Fruit fly (Drosophila melanogaster) whole organism, embryonic: ENCODE results near the gene Npc2g.

ENCODE experiments used
- Atf6 ChIP-seq: fragments of 200-800 bp; sonication (Bioruptor generic); IDR thresholded peaks from 2 replicates; pipeline ENCODE4 v1.3.6; 2022; ENCODE audit warnings: missing biosample characterization, missing genetic modification characterization
- BEAF-32 ChIP-seq: fragments of 200-800 bp; sonication (Bioruptor generic); optimal IDR thresholded peaks from 3 replicates; lab custom pipeline; 2017; ENCODE audit warnings: missing biosample characterization, missing genetic modification characterization, mild to moderate bottlenecking, moderate library complexity, missing genetic modification reagents
- CG13287 ChIP-seq: fragments of 200-800 bp; sonication (Bioruptor generic); IDR thresholded peaks from 2 replicates; pipeline ENCODE4 v1.3.6; 2022; ENCODE audit warnings: missing biosample characterization, missing genetic modification characterization; ENCODE audit not compliant: partially characterized antibody
- CG15514 ChIP-seq: fragments of 200-800 bp; sonication (Bioruptor generic); optimal IDR thresholded peaks from 3 replicates; lab custom pipeline; 2017; ENCODE audit warnings: missing biosample characterization, missing genetic modification characterization, mild to moderate bottlenecking, moderate library complexity, missing genetic modification reagents
- CG34224 ChIP-seq: fragments of 200-800 bp; sonication (Bioruptor generic); IDR thresholded peaks from 3 replicates; pipeline ENCODE4 v1.3.6; 2022; ENCODE audit warnings: missing biosample characterization, missing genetic modification characterization; ENCODE audit not compliant: partially characterized antibody
- bigmax ChIP-seq: fragments of 200-800 bp; sonication (Bioruptor generic); optimal IDR thresholded peaks from 2 replicates; lab custom pipeline; 2018; ENCODE audit warnings: missing biosample characterization, mild to moderate bottlenecking, missing genetic modification characterization
- gcm ChIP-seq: fragments of 200-800 bp; sonication (Bioruptor generic); optimal IDR thresholded peaks from 2 replicates; lab custom pipeline; 2019; ENCODE audit warnings: missing biosample characterization, mild to moderate bottlenecking, missing genetic modification characterization, moderate library complexity
- psq ChIP-seq: fragments of 200-800 bp; sonication (Bioruptor generic); optimal IDR thresholded peaks from 2 replicates; lab custom pipeline; 2017; ENCODE audit warnings: missing biosample characterization, missing genetic modification characterization

dm6 chr3R:30729013-30729412 lies 16.1 kb downstream of the Npc2g start:
- no peak for TF ChIP-seq bigmax (GFP tag; lab: Kevin White, UChicago)
- TF ChIP-seq BEAF-32 (GFP tag; lab: Kevin White, UChicago): no peak
- TF ChIP-seq psq: no peak
- no peak for TF ChIP-seq CG34224 (GFP tag; lab: Robert Waterston, UW)
- no peak for TF ChIP-seq Atf6 (GFP tag; lab: Robert Waterston, UW)
- no peak for TF ChIP-seq gcm (GFP tag; lab: Kevin White, UChicago)
- TF ChIP-seq CG15514: peak; percentile 3
- TF ChIP-seq CG13287: no peak
